Worm (Caenorhabditis elegans): ENCODE measurements around the gene T25B9.8.

ce11 chrIV:10798604-10799003, 30.6 kb upstream of the T25B9.8 start:
- TF ChIP-seq skn-1 (tag; optimal IDR thresholded peaks at IDR 0.05) (no peak), lin-13 (GFP tag; optimal IDR thresholded peaks at IDR 0.05) (no peak), jun-1 (tag; optimal IDR thresholded peaks at IDR 0.05) (no peak), dpl-1 (GFP tag; optimal IDR thresholded peaks at IDR 0.05) (no peak), snpc-4 (tag; optimal IDR thresholded peaks at IDR 0.05) (no peak), unc-39 (tag; optimal IDR thresholded peaks at IDR 0.05) (no peak), unc-62 (GFP tag; optimal IDR thresholded peaks at IDR 0.05 in 1 of 2) (no peak), unc-62 (tag; optimal IDR thresholded peaks at IDR 0.05) (no peak), nhr-28 (tag; optimal IDR thresholded peaks at IDR 0.05) (peak; percentile 74), ztf-11 (tag; optimal IDR thresholded peaks at IDR 0.05) (no peak), zag-1 (tag; optimal IDR thresholded peaks at IDR 0.05) (no peak), egl-27 (tag; optimal IDR thresholded peaks at IDR 0.05) (no peak)

All from whole organism, L4 larva.